Worm (Caenorhabditis elegans) whole organism, L2 larva: ENCODE results near the gene C03B1.4.
A peak's percentile ranks its signal among the peaks of the same experiment; 100 is the strongest.

Source experiments
- C34F6.9 ChIP-seq: fragments of 150-350 bp; optimal IDR thresholded peaks from 2 replicates; lab custom pipeline; 2014; ENCODE audit warnings: missing biosample characterization, missing genetic modification characterization
- F13H6.1 ChIP-seq: sonication (generic microtip); optimal IDR thresholded peaks from 2 replicates; lab custom pipeline; 2016; ENCODE audit warnings: missing genetic modification characterization, missing compliant biosample characterization
- R02D3.7 ChIP-seq: fragments of 150-350 bp; optimal IDR thresholded peaks from 2 replicates; lab custom pipeline; 2014; ENCODE audit warnings: missing biosample characterization, missing genetic modification characterization
- ZK546.5 ChIP-seq: sonication (generic microtip); optimal IDR thresholded peaks from 2 replicates; lab custom pipeline; 2017; ENCODE audit warnings: missing biosample characterization, missing genetic modification characterization
- alr-1 ChIP-seq: fragments of 150-350 bp; optimal IDR thresholded peaks from 2 replicates; lab custom pipeline; 2014; ENCODE audit warnings: missing biosample characterization, missing genetic modification characterization
- aly-2 ChIP-seq: fragments of 150-350 bp; optimal IDR thresholded peaks from 2 replicates; lab custom pipeline; 2014; ENCODE audit warnings: missing biosample characterization, missing genetic modification characterization
- ama-1 ChIP-seq: fragments of 150-350 bp; optimal IDR thresholded peaks from 2 replicates; lab custom pipeline; 2018; ENCODE audit warnings: inconsistent platforms
- blmp-1 ChIP-seq: sonication (generic microtip); optimal IDR thresholded peaks from 2 replicates; lab custom pipeline; 2017; ENCODE audit warnings: missing genetic modification characterization, mild to moderate bottlenecking, missing compliant biosample characterization, antibody characterized with exemption, moderate library complexity; ENCODE audit not compliant: insufficient read depth
- ceh-16 ChIP-seq: fragments of 150-350 bp; optimal IDR thresholded peaks from 2 replicates; lab custom pipeline; 2014; ENCODE audit warnings: missing biosample characterization, missing genetic modification characterization
- ceh-82 ChIP-seq: fragments of 150-350 bp; optimal IDR thresholded peaks from 2 replicates; lab custom pipeline; 2014; ENCODE audit warnings: missing biosample characterization, missing genetic modification characterization
- crh-2 ChIP-seq: sonication (generic microtip); optimal IDR thresholded peaks from 2 replicates; lab custom pipeline; 2017; ENCODE audit warnings: missing biosample characterization, missing genetic modification characterization
- dmd-4 ChIP-seq: sonication (generic microtip); optimal IDR thresholded peaks from 2 replicates; lab custom pipeline; 2017; ENCODE audit warnings: missing biosample characterization, missing genetic modification characterization
- egl-27 ChIP-seq: sonication (generic microtip); optimal IDR thresholded peaks from 3 replicates; lab custom pipeline; 2017; ENCODE audit warnings: missing biosample characterization, missing genetic modification reagents, missing genetic modification characterization
- elt-1 ChIP-seq: fragments of 150-350 bp; optimal IDR thresholded peaks from 2 replicates; lab custom pipeline; 2014; ENCODE audit warnings: missing biosample characterization, missing genetic modification characterization
- elt-3 ChIP-seq: sonication (generic microtip); optimal IDR thresholded peaks from 2 replicates; lab custom pipeline; 2017; ENCODE audit warnings: missing biosample characterization, missing genetic modification characterization
- fos-1 ChIP-seq: fragments of 150-350 bp; optimal IDR thresholded peaks from 2 replicates; lab custom pipeline; 2014; ENCODE audit warnings: missing biosample characterization, missing genetic modification characterization
- lin-11 ChIP-seq: fragments of 150-350 bp; sonication (generic microtip); optimal IDR thresholded peaks from 2 replicates; lab custom pipeline; 2014; ENCODE audit warnings: missing biosample characterization, missing genetic modification characterization, inconsistent platforms, mixed read lengths
- lin-13 ChIP-seq: fragments of 150-350 bp; optimal IDR thresholded peaks from 2 replicates; lab custom pipeline; 2014; ENCODE audit warnings: missing biosample characterization, missing genetic modification reagents, missing genetic modification characterization
- lin-39 ChIP-seq: fragments of 150-350 bp; optimal IDR thresholded peaks from 2 replicates; lab custom pipeline; 2014; ENCODE audit warnings: missing biosample characterization, missing genetic modification reagents, missing genetic modification characterization
- lsy-2 ChIP-seq, 2 experiments: fragments of 150-350 bp in 1 of 2; sonication (generic microtip) in 1 of 2; optimal IDR thresholded peaks; 2 replicates each; lab custom pipeline; 2014 to 2017; ENCODE audit warnings: missing biosample characterization in 2 of 2, missing genetic modification characterization in 2 of 2
- mab-5 ChIP-seq: fragments of 150-350 bp; optimal IDR thresholded peaks from 2 replicates; lab custom pipeline; 2014; ENCODE audit warnings: missing biosample characterization, missing genetic modification characterization
- nhr-10 ChIP-seq: sonication (generic microtip); optimal IDR thresholded peaks from 2 replicates; lab custom pipeline; 2017; ENCODE audit warnings: missing biosample characterization, missing genetic modification characterization
- nhr-11 ChIP-seq: fragments of 150-350 bp; optimal IDR thresholded peaks from 2 replicates; lab custom pipeline; 2014; ENCODE audit warnings: missing biosample characterization, missing genetic modification characterization
- nhr-12 ChIP-seq: fragments of 150-350 bp; optimal IDR thresholded peaks from 2 replicates; lab custom pipeline; 2014; ENCODE audit warnings: missing biosample characterization, missing genetic modification characterization
- nhr-129 ChIP-seq: fragments of 150-350 bp; optimal IDR thresholded peaks from 2 replicates; lab custom pipeline; 2014; ENCODE audit warnings: missing biosample characterization, missing genetic modification characterization
- nhr-23 ChIP-seq: fragments of 150-350 bp; optimal IDR thresholded peaks from 2 replicates; lab custom pipeline; 2014; ENCODE audit warnings: missing biosample characterization, missing genetic modification reagents, missing genetic modification characterization
- nhr-25 ChIP-seq: fragments of 150-350 bp; sonication (generic microtip); optimal IDR thresholded peaks from 3 replicates; lab custom pipeline; 2014; ENCODE audit warnings: missing biosample characterization, missing genetic modification characterization
- nhr-6 ChIP-seq: fragments of 150-350 bp; optimal IDR thresholded peaks from 2 replicates; lab custom pipeline; 2014; ENCODE audit warnings: missing biosample characterization, missing genetic modification characterization
- nhr-77 ChIP-seq: fragments of 150-350 bp; optimal IDR thresholded peaks from 2 replicates; lab custom pipeline; 2014; ENCODE audit warnings: missing biosample characterization, missing genetic modification characterization
- peb-1 ChIP-seq: fragments of 150-350 bp; optimal IDR thresholded peaks from 2 replicates; lab custom pipeline; 2014; ENCODE audit warnings: missing biosample characterization, missing genetic modification characterization
- sem-4 ChIP-seq: fragments of 150-350 bp; optimal IDR thresholded peaks from 2 replicates; lab custom pipeline; 2014; ENCODE audit warnings: missing biosample characterization, missing genetic modification reagents, missing genetic modification characterization
- skn-1 ChIP-seq: sonication (generic microtip); optimal IDR thresholded peaks from 2 replicates; lab custom pipeline; 2017; ENCODE audit warnings: missing biosample characterization, missing genetic modification characterization
- sma-3 ChIP-seq: sonication (generic microtip); optimal IDR thresholded peaks from 2 replicates; lab custom pipeline; 2016; ENCODE audit warnings: missing genetic modification reagents, missing genetic modification characterization, missing compliant biosample characterization
- sma-9 ChIP-seq, 2 experiments: fragments of 150-350 bp in 1 of 2; sonication (generic microtip) in 1 of 2; optimal IDR thresholded peaks; 2 replicates each; lab custom pipeline; 2014 to 2016; ENCODE audit warnings: missing genetic modification characterization in 2 of 2, mild to moderate bottlenecking in 1 of 2, missing biosample characterization in 1 of 2, missing compliant biosample characterization in 1 of 2, missing genetic modification reagents in 1 of 2, moderate library complexity in 1 of 2
- unc-39 ChIP-seq: fragments of 150-350 bp; optimal IDR thresholded peaks from 2 replicates; lab custom pipeline; 2014; ENCODE audit warnings: missing biosample characterization, missing genetic modification characterization
- unc-62 ChIP-seq: fragments of 150-350 bp; optimal IDR thresholded peaks from 2 replicates; lab custom pipeline; 2014; ENCODE audit warnings: missing biosample characterization, missing genetic modification reagents, missing genetic modification characterization
- zag-1 ChIP-seq: fragments of 150-350 bp; optimal IDR thresholded peaks from 2 replicates; lab custom pipeline; 2014; ENCODE audit warnings: missing biosample characterization, missing genetic modification characterization
- ztf-1 ChIP-seq: fragments of 200-800 bp; sonication (Bioruptor generic); conservative IDR thresholded peaks from 2 replicates; pipeline ENCODE4 v1.3.6; 2022; ENCODE audit warnings: missing genetic modification characterization, missing compliant biosample characterization
- ztf-11 ChIP-seq: sonication (generic microtip); optimal IDR thresholded peaks from 2 replicates; lab custom pipeline; 2017; ENCODE audit warnings: missing biosample characterization, missing genetic modification characterization
- ztf-4 ChIP-seq: fragments of 150-350 bp; optimal IDR thresholded peaks from 2 replicates; lab custom pipeline; 2014; ENCODE audit warnings: missing biosample characterization, missing genetic modification characterization

The C03B1.4 gene

DNA sequence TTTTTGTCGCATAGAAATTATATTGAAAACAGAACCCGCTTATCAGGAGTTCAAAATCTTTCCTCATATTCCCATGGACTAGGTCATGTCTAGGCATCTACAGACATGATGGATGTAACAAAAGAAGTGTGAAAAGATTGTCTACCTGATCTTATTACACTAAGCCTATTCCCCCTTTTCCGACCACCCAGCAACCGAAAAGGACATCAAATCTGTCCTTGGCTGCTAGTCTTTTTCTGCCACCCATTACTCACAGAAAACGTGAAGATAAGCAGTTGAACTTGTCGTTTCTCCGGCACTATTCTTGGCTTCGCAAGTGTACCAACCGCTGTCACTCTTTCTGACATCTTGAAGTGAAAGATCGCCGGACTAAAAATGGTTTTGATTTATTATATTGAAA is 18.6 kb downstream of the C03B1.4 start:
- TF ChIP-seq skn-1 (tag; lab: Kevin White, UChicago) (no peak), nhr-23 (tag; lab: Kevin White, UChicago) (no peak), lin-13 (GFP tag; lab: Kevin White, UChicago) (no peak), crh-2 (tag; lab: Kevin White, UChicago) (no peak), nhr-25 (tag; lab: Kevin White, UChicago) (peak; percentile 51), aly-2 (no peak), lin-39 (no peak), R02D3.7 (tag; lab: Kevin White, UChicago) (no peak), lsy-2 (tag; optimal IDR thresholded peaks at IDR 0.05; lab: Kevin White, UChicago) (no peak), C34F6.9 (no peak), F13H6.1 (tag; lab: Kevin White, UChicago) (no peak), ZK546.5 (tag; lab: Kevin White, UChicago) (no peak), sem-4 (tag; lab: Kevin White, UChicago) (no peak), lin-11 (no peak), dmd-4 (tag; lab: Kevin White, UChicago) (no peak), nhr-10 (tag; lab: Kevin White, UChicago) (no peak), sma-3 (GFP tag; lab: Kevin White, UChicago) (no peak), egl-27 (tag; lab: Kevin White, UChicago) (no peak), unc-62 (GFP tag; lab: Kevin White, UChicago) (no peak), ceh-16 (tag; lab: Kevin White, UChicago) (peak; percentile 80), ceh-82 (tag; lab: Kevin White, UChicago) (no peak), elt-1 (tag; lab: Kevin White, UChicago) (peak; percentile 55), nhr-12 (tag; lab: Kevin White, UChicago) (no peak), nhr-129 (tag; lab: Kevin White, UChicago) (no peak), nhr-11 (tag; lab: Kevin White, UChicago) (no peak), nhr-6 (tag; lab: Kevin White, UChicago) (no peak), unc-39 (tag; lab: Kevin White, UChicago) (no peak), ztf-1 (GFP tag; lab: Robert Waterston, UW) (no peak), ama-1 (lab: Kevin White, UChicago) (no peak), ztf-11 (tag; lab: Kevin White, UChicago) (no peak), peb-1 (tag; lab: Kevin White, UChicago) (no peak), zag-1 (tag; lab: Kevin White, UChicago) (no peak), blmp-1 (tag; lab: Kevin White, UChicago) (peak; percentile 1), nhr-77 (no peak), sma-9 (GFP tag; optimal IDR thresholded peaks at IDR 0.05; lab: Kevin White, UChicago) (peak; percentile 25), sma-9 (tag; optimal IDR thresholded peaks at IDR 0.05; lab: Kevin White, UChicago) (no peak)

DNA sequence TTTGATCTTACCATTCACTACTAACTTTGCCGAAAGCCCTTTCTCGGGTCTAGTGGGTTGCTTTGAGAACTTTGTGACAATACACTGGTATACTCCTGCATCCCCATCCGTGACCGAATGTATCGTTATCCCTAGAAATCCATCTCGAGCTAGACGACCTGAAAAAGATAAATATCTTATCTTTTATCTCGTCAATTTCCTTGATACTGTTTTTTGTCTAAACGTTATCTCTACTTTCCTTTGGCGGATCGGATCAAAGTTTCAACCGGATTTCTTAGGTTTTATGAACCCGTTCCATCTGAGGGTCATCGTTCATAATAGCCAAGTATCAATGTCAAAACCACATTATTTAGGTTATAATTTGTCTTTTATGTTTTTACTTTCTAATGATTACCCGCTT is 20.2 kb downstream of the C03B1.4 start:
- TF ChIP-seq alr-1 (tag; lab: Kevin White, UChicago) = no peak
- TF ChIP-seq nhr-11 (tag; lab: Kevin White, UChicago) = no peak
- TF ChIP-seq unc-62 (GFP tag; lab: Kevin White, UChicago) = no peak
- TF ChIP-seq crh-2 (tag; lab: Kevin White, UChicago) = no peak
- TF ChIP-seq mab-5 (tag; lab: Kevin White, UChicago) = no peak
- TF ChIP-seq nhr-6 (tag; lab: Kevin White, UChicago) = no peak
- TF ChIP-seq ztf-4 = no peak
- TF ChIP-seq nhr-129 (tag; lab: Kevin White, UChicago) = no peak
- TF ChIP-seq, all 48 proteins: peak for 0

DNA sequence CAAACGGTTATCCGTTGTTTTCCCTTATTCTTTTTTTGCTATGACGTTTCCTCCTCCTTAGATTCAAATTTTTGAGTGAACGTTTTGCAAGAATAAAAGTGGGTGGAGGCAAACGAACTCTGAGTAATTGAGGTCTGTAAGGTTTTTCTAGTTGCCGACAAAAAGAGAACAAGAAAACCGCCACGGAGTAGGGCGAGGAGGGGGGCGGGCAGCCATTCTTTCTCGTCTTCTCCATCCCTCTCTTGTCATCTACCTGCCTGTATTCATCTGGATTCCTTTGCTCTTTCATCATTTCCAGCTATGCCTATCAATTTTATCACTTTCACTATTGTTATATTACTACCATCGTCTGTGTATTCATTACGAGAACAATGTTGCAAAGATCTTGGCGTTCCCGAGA is 20.9 kb downstream of the C03B1.4 start, which contains the start of gene igdb-3:
igdb-3 (plus strand) TSS at position 301 of the 400 bp plus-strand sequence.
- no peak for TF ChIP-seq dmd-4 (tag; lab: Kevin White, UChicago)
- TF ChIP-seq nhr-10 (tag; lab: Kevin White, UChicago) = no peak
- TF ChIP-seq egl-27 (tag; lab: Kevin White, UChicago) = no peak
- TF ChIP-seq blmp-1 (tag; lab: Kevin White, UChicago) = no peak
- TF ChIP-seq ama-1 (lab: Kevin White, UChicago) = no peak
- no peak for TF ChIP-seq skn-1 (tag; lab: Kevin White, UChicago)
- no peak for TF ChIP-seq nhr-129 (tag; lab: Kevin White, UChicago)
- no peak for TF ChIP-seq fos-1 (tag; lab: Kevin White, UChicago)
- no peak for TF ChIP-seq lin-39
- TF ChIP-seq lin-11 = no peak
- TF ChIP-seq sma-9 (GFP tag; optimal IDR thresholded peaks at IDR 0.05; lab: Kevin White, UChicago) = no peak
- no peak for TF ChIP-seq sma-9 (tag; optimal IDR thresholded peaks at IDR 0.05; lab: Kevin White, UChicago)
- no peak for TF ChIP-seq elt-3 (tag; lab: Kevin White, UChicago)
- no peak for TF ChIP-seq ceh-82 (tag; lab: Kevin White, UChicago)
